Fruit fly (Drosophila melanogaster): ENCODE measurements around the gene beta-Spec.

The beta-Spec gene

DNA sequence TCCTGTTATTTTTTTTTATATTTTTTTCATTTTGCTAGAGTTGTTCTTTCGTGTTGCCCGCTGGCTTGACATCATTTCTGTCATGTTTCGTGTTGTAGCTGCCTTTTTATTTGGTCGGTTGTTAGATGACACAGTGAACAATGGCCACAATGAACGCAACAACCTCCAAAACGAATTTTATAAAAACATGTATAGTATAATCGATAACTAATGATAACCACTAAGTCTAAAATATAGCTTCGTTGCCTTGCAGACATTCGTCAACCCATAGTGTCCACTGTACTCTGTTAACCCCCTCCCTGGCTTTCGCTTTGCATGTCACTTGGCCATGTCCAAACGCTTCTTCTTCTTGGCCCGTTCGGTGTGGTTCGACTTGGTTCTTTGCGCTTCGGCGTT, 56.6 kb downstream of the beta-Spec start (continued):
- TF ChIP-seq hkb (optimal IDR thresholded peaks at IDR 0.05) (no peak), hkb (GFP tag; IDR thresholded peaks at IDR 0.05) (peak; percentile 85), unc-4 (GFP tag; IDR thresholded peaks at IDR 0.05; ENCODE audit: partially characterized antibody) (no peak), CG10543 (GFP tag; optimal IDR thresholded peaks at IDR 0.05) (peak; percentile 37), Hmx (GFP tag; optimal IDR thresholded peaks at IDR 0.05) (no peak), slp2 (GFP tag; optimal IDR thresholded peaks at IDR 0.05) (peak; percentile 47), CG12942 (GFP tag; optimal IDR thresholded peaks at IDR 0.05) (peak; percentile 46), CG11456 (GFP tag; IDR thresholded peaks at IDR 0.05) (peak; percentile 86), jumu (GFP tag; optimal IDR thresholded peaks at IDR 0.05) (peak; percentile 71), al (GFP tag; IDR thresholded peaks at IDR 0.05) (peak; percentile 67), CG11504 (tag; optimal IDR thresholded peaks at IDR 0.05) (peak; percentile 67), C15 (GFP tag; IDR thresholded peaks at IDR 0.05) (peak; percentile 41; the same call in 1 of the 3 replicates), CkIIα-i1 (GFP tag; IDR thresholded peaks at IDR 0.05) (peak; percentile 35; the same call in 1 of the 2 replicates), CG4707 (GFP tag; optimal IDR thresholded peaks at IDR 0.05) (peak; percentile 35), Atf6 (GFP tag; IDR thresholded peaks at IDR 0.05) (peak; percentile 75), Myb (GFP tag; optimal IDR thresholded peaks at IDR 0.05) (peak; percentile 47), CG3838 (GFP tag; optimal IDR thresholded peaks at IDR 0.05) (no peak), nau (GFP tag; optimal IDR thresholded peaks at IDR 0.05) (peak; percentile 23), fd3F (GFP tag; optimal IDR thresholded peaks at IDR 0.05) (peak; percentile 33), CG17359 (tag; optimal IDR thresholded peaks at IDR 0.05) (peak; percentile 77), Rfx (GFP tag; IDR thresholded peaks at IDR 0.05) (peak; percentile 86), Optix (GFP tag; IDR thresholded peaks at IDR 0.05) (peak; percentile 81), CG8924 (tag; optimal IDR thresholded peaks at IDR 0.05) (peak; percentile 55), da (GFP tag; optimal IDR thresholded peaks at IDR 0.05) (no peak), zen2 (GFP tag; IDR thresholded peaks at IDR 0.05; ENCODE audit: partially characterized antibody) (no peak), Ada2b (GFP tag; IDR thresholded peaks at IDR 0.05) (peak; percentile 92), hb (GFP tag; IDR thresholded peaks at IDR 0.05; ENCODE audit: partially characterized antibody) (no peak), CG17361 (GFP tag; IDR thresholded peaks at IDR 0.05) (peak; percentile 65; the same call in 2 of the 3 replicates), CG10654 (GFP tag; optimal IDR thresholded peaks at IDR 0.05) (peak; percentile 28), Ets65A (GFP tag) (peak; percentile 85), CG15269 (tag; optimal IDR thresholded peaks at IDR 0.05) (peak; percentile 70), MESR4 (GFP tag; optimal IDR thresholded peaks at IDR 0.05) (no peak), peb (GFP tag; IDR thresholded peaks at IDR 0.05) (peak; percentile 74), tll (GFP tag; optimal IDR thresholded peaks at IDR 0.05) (no peak), twi (tag; optimal IDR thresholded peaks at IDR 0.05) (peak; percentile 37), en (GFP tag; optimal IDR thresholded peaks at IDR 0.05) (peak; percentile 2), CG10267 (tag; optimal IDR thresholded peaks at IDR 0.05) (peak; percentile 55), ind (GFP tag; optimal IDR thresholded peaks at IDR 0.05) (peak; percentile 82), dati (GFP tag; IDR thresholded peaks at IDR 0.05) (peak; percentile 37; the same call in 1 of the 2 replicates), CG7271 (tag; optimal IDR thresholded peaks at IDR 0.05) (no peak), tup (GFP tag; optimal IDR thresholded peaks at IDR 0.05) (no peak), CG7928 (GFP tag; optimal IDR thresholded peaks at IDR 0.05) (no peak), Dref (GFP tag; IDR thresholded peaks at IDR 0.05) (no peak), Meics (GFP tag; optimal IDR thresholded peaks at IDR 0.05) (peak; percentile 28), CG3995 (GFP tag; optimal IDR thresholded peaks at IDR 0.05) (no peak), D19A (tag; optimal IDR thresholded peaks at IDR 0.05) (peak; percentile 27), cad (GFP tag; optimal IDR thresholded peaks at IDR 0.05) (no peak), Trl (optimal IDR thresholded peaks at IDR 0.05) (no peak), Trl (GFP tag; optimal IDR thresholded peaks at IDR 0.05) (peak; percentile 79), H2.0 (GFP tag; IDR thresholded peaks at IDR 0.05) (peak; percentile 78), sug (tag; optimal IDR thresholded peaks at IDR 0.05) (peak; percentile 19), CG3163 (GFP tag; optimal IDR thresholded peaks at IDR 0.05) (peak; percentile 50)
